Worm (Caenorhabditis elegans): Measurements from ENCODE around the gene Y43F4B.10.

Y43F4B.10 gene

ce11 chrIII:13268856-13269255 lies 45.0 kb upstream of the Y43F4B.10 start, which contains the start of gene cpf-2 (continued):
- TF ChIP-seq ekl-4 (GFP tag; IDR thresholded peaks at IDR 0.05) (peak; percentile 60), lag-1 (GFP tag; IDR thresholded peaks at IDR 0.05) (no peak), D2030.7 (GFP tag; IDR thresholded peaks at IDR 0.05) (0 out of 2 replicates have a peak, but pooled peaks have one; percentile 24), repo-1 (tag; optimal IDR thresholded peaks at IDR 0.05) (no peak), nhr-90 (tag; optimal IDR thresholded peaks at IDR 0.05) (no peak), dox-1 (GFP tag; IDR thresholded peaks at IDR 0.05) (peak; percentile 79), Y53F4B.3 (GFP tag; IDR thresholded peaks at IDR 0.05) (no peak), nhr-80 (tag; optimal IDR thresholded peaks at IDR 0.05) (no peak), T07F8.4 (tag; optimal IDR thresholded peaks at IDR 0.05) (no peak), K12H6.12 (tag; optimal IDR thresholded peaks at IDR 0.05) (no peak), sptf-2 (GFP tag; optimal IDR thresholded peaks at IDR 0.05) (no peak), hmg-20 (GFP tag; IDR thresholded peaks at IDR 0.05) (no peak), dpff-1 (tag; optimal IDR thresholded peaks at IDR 0.05) (no peak), Y67H2A.10 (GFP tag; conservative IDR thresholded peaks at IDR 0.05) (no peak), egrh-3 (GFP tag; IDR thresholded peaks at IDR 0.05) (no peak), tlf-1 (GFP tag; optimal IDR thresholded peaks at IDR 0.05) (peak; percentile 14), B0019.2 (GFP tag; conservative IDR thresholded peaks at IDR 0.05) (no peak), zfh-2 (GFP tag; conservative IDR thresholded peaks at IDR 0.05) (no peak; the same call in 1 of the 2 replicates), ceh-58 (GFP tag; IDR thresholded peaks at IDR 0.05) (no peak), snpc-3.4 (tag; optimal IDR thresholded peaks at IDR 0.05) (peak; percentile 45), bed-1 (GFP tag; IDR thresholded peaks at IDR 0.05) (no peak), egl-18 (GFP tag; IDR thresholded peaks at IDR 0.05) (no peak), fkh-3 (tag; optimal IDR thresholded peaks at IDR 0.05) (no peak), unc-62 (GFP tag; optimal IDR thresholded peaks at IDR 0.05) (no peak), mes-4 (tag; optimal IDR thresholded peaks at IDR 0.05) (no peak), ets-4 (GFP tag; optimal IDR thresholded peaks at IDR 0.05) (no peak), K11D2.4 (GFP tag; IDR thresholded peaks at IDR 0.05) (0 out of 2 replicates have a peak, but pooled peaks have one; percentile 27), lsl-1 (GFP tag; optimal IDR thresholded peaks at IDR 0.05) (peak; percentile 30), hlh-26 (GFP tag; conservative IDR thresholded peaks at IDR 0.05) (no peak), ceh-100 (GFP tag; IDR thresholded peaks at IDR 0.05) (peak; percentile 58), F52B5.7 (tag; optimal IDR thresholded peaks at IDR 0.05) (no peak), F39B2.1 (GFP tag; IDR thresholded peaks at IDR 0.05) (no peak), ztf-22 (GFP tag; optimal IDR thresholded peaks at IDR 0.05) (no peak), somi-1 (GFP tag; optimal IDR thresholded peaks at IDR 0.05) (no peak), F23B12.7 (tag; optimal IDR thresholded peaks at IDR 0.05; ENCODE audit: insufficient read depth) (no peak), T26A5.8 (tag; optimal IDR thresholded peaks at IDR 0.05) (no peak), mxl-1 (tag; optimal IDR thresholded peaks at IDR 0.05) (no peak), ztf-18 (tag; optimal IDR thresholded peaks at IDR 0.05) (no peak), madf-6 (GFP tag; IDR thresholded peaks at IDR 0.05) (peak; percentile 53), cebp-2 (GFP tag; IDR thresholded peaks at IDR 0.05) (no peak), mcd-1 (GFP tag; IDR thresholded peaks at IDR 0.05) (peak; percentile 70), attf-3 (GFP tag; conservative IDR thresholded peaks at IDR 0.05) (no peak), nfya-1 (tag; optimal IDR thresholded peaks at IDR 0.05; ENCODE audit: borderline replicate concordance, insufficient read depth) (no peak), B0035.1 (tag; optimal IDR thresholded peaks at IDR 0.05) (no peak), cebp-1 (GFP tag; IDR thresholded peaks at IDR 0.05) (no peak), cebp-1 (tag; optimal IDR thresholded peaks at IDR 0.05) (peak; percentile 69), mel-28 (tag; optimal IDR thresholded peaks at IDR 0.05; ENCODE audit: borderline replicate concordance) (no peak), lin-35 (GFP tag; optimal IDR thresholded peaks at IDR 0.05) (peak in 1 of 3 experiments; percentile 35), lin-54 (GFP tag; optimal IDR thresholded peaks at IDR 0.05) (peak; percentile 66), aptf-2 (GFP tag; conservative IDR thresholded peaks at IDR 0.05) (no peak)
